Worm (Caenorhabditis elegans) whole organism, L4 larva: ENCODE measurements around the gene snr-4.

Experiments
- F44E2.7 ChIP-seq: fragments of 200-800 bp; sonication (Bioruptor generic); IDR thresholded peaks from 2 replicates; pipeline ENCODE4 v2.1.2; 2022; ENCODE audit warnings: missing genetic modification characterization, missing compliant biosample characterization
- Y5F2A.4 ChIP-seq: fragments of 200-800 bp; sonication (Bioruptor generic); optimal IDR thresholded peaks from 2 replicates; lab custom pipeline; 2018; ENCODE audit warnings: mild to moderate bottlenecking, missing genetic modification characterization, missing compliant biosample characterization
- ZK546.5 ChIP-seq, 2 experiments: sonication (generic microtip); optimal IDR thresholded peaks; 2 replicates each; lab custom pipeline; 2017; ENCODE audit warnings: missing biosample characterization in 2 of 2, missing genetic modification characterization in 2 of 2
- aly-2 ChIP-seq: sonication (generic microtip); optimal IDR thresholded peaks from 2 replicates; lab custom pipeline; 2018; ENCODE audit warnings: missing biosample characterization, missing genetic modification characterization
- ceh-82 ChIP-seq: sonication (generic microtip); optimal IDR thresholded peaks from 2 replicates; lab custom pipeline; 2017; ENCODE audit warnings: missing biosample characterization, missing genetic modification characterization
- daf-12 ChIP-seq: fragments of 150-350 bp; optimal IDR thresholded peaks from 2 replicates; lab custom pipeline; 2014; ENCODE audit warnings: missing biosample characterization, missing genetic modification reagents, missing genetic modification characterization
- fkh-10 ChIP-seq: fragments of 150-350 bp; optimal IDR thresholded peaks from 2 replicates; lab custom pipeline; 2014; ENCODE audit warnings: missing biosample characterization, missing genetic modification reagents, missing genetic modification characterization
- lir-3 ChIP-seq: sonication (generic microtip); optimal IDR thresholded peaks from 2 replicates; lab custom pipeline; 2016; ENCODE audit warnings: mild to moderate bottlenecking, missing genetic modification characterization, missing compliant biosample characterization
- mdl-1 ChIP-seq, 2 experiments: fragments of 150-350 bp in 1 of 2; sonication (generic microtip) in 1 of 2; optimal IDR thresholded peaks; 2 replicates each; lab custom pipeline; 2014 to 2017; ENCODE audit warnings: missing biosample characterization in 2 of 2, missing genetic modification characterization in 2 of 2
- nhr-28 ChIP-seq: fragments of 150-350 bp; optimal IDR thresholded peaks from 2 replicates; lab custom pipeline; 2014; ENCODE audit warnings: missing biosample characterization, missing genetic modification characterization
- skn-1 ChIP-seq: fragments of 150-350 bp; optimal IDR thresholded peaks from 2 replicates; lab custom pipeline; 2014; ENCODE audit warnings: missing biosample characterization, missing genetic modification characterization
- unc-39 ChIP-seq: sonication (generic microtip); optimal IDR thresholded peaks from 2 replicates; lab custom pipeline; 2017; ENCODE audit warnings: missing biosample characterization, missing genetic modification characterization

- TF ChIP-seq nhr-28 (tag; lab: Kevin White, UChicago) (no peak), ceh-82 (tag; lab: Kevin White, UChicago) (no peak), unc-39 (tag; lab: Kevin White, UChicago) (no peak), fkh-10 (no peak), Y5F2A.4 (GFP tag; lab: Kevin White, UChicago) (no peak), skn-1 (tag; lab: Kevin White, UChicago) (no peak), aly-2 (no peak), ZK546.5 (tag; optimal IDR thresholded peaks at IDR 0.05; lab: Kevin White, UChicago) (no peak), mdl-1 (tag; optimal IDR thresholded peaks at IDR 0.05; lab: Kevin White, UChicago) (no peak), F44E2.7 (no peak), daf-12 (tag; lab: Kevin White, UChicago) (no peak), lir-3 (tag; lab: Kevin White, UChicago) (no peak)
Measured at ce11 chrV:11947414-11947954, 32.0 kb downstream of the snr-4 start.
